Fruit fly (Drosophila melanogaster) whole organism, wandering third instar larva: ENCODE data around the gene CG7768.

Source experiments
- CG32264 ChIP-seq: fragments of 200-800 bp; sonication (Bioruptor generic); optimal IDR thresholded peaks from 2 replicates; lab custom pipeline; 2016; ENCODE audit warnings: missing biosample characterization, missing genetic modification characterization
- CrebA ChIP-seq: fragments of 200-800 bp; sonication (Bioruptor generic); optimal IDR thresholded peaks from 2 replicates; lab custom pipeline; 2016; ENCODE audit warnings: missing biosample characterization, mild to moderate bottlenecking, missing genetic modification characterization, borderline replicate concordance
- Dfd ChIP-seq: fragments of >200 bp; optimal IDR thresholded peaks from 2 replicates; lab custom pipeline; 2017; ENCODE audit warnings: missing biosample characterization, missing genetic modification characterization
- dsf ChIP-seq: sonication (Bioruptor generic); optimal IDR thresholded peaks from 2 replicates; lab custom pipeline; 2016; ENCODE audit warnings: missing biosample characterization, missing genetic modification characterization, borderline replicate concordance
- fru ChIP-seq: fragments of 200-800 bp; sonication (Bioruptor generic); optimal IDR thresholded peaks from 3 replicates; lab custom pipeline; 2016; ENCODE audit warnings: missing biosample characterization, mild to moderate bottlenecking, missing genetic modification characterization

dm6 chr3L:14222199-14222598, 4.2 kb downstream of the CG7768 start:
- no peak for TF ChIP-seq CrebA (GFP tag; lab: Kevin White, UChicago)
- TF ChIP-seq CG32264 (GFP tag; lab: Kevin White, UChicago), result no peak
- TF ChIP-seq fru, result no peak
- TF ChIP-seq Dfd (GFP tag; lab: Kevin White, UChicago), result no peak
- no peak for TF ChIP-seq dsf (GFP tag; lab: Kevin White, UChicago)
